Fruit fly (Drosophila melanogaster) whole organism, prepupa: Measurements from ENCODE around the gene CG2865.

Source experiments
- Ets96B ChIP-seq: fragments of 200-800 bp; optimal IDR thresholded peaks from 2 replicates; lab custom pipeline; 2019; ENCODE audit warnings: missing biosample characterization, mild to moderate bottlenecking, missing genetic modification characterization, moderate library complexity
- OdsH ChIP-seq: fragments of 200-800 bp; sonication (Bioruptor generic); optimal IDR thresholded peaks from 3 replicates; lab custom pipeline; 2016; ENCODE audit warnings: missing biosample characterization, missing genetic modification characterization

DNA sequence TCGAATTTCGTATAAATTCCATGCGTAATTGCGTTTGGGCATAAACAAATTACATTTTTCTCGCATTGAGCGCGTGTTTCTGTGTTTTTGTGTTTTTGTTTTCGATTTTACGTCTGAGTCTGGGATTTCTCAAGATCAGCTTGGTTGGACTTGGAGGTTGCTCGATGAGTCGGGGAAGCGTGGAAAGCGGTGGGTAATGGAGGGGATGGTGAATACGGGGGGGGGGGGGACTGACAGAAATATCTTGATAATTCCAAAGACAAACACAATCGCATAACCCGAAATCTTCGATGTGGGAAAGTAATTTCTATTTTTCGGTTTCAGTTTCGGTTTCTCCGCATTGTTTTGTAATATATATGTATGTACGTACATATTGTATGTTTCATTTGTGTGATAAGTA lies 12.1 kb upstream of the CG2865 start:
- TF ChIP-seq Ets96B (no peak), OdsH (no peak)
